Fruit fly (Drosophila melanogaster) whole organism, embryonic: ENCODE measurements around the gene Rim2.

ENCODE experiments used
- CG2678 ChIP-seq: fragments of 200-800 bp; sonication (Bioruptor generic); optimal IDR thresholded peaks from 3 replicates; lab custom pipeline; 2019; ENCODE audit warnings: missing biosample characterization, mild to moderate bottlenecking, missing genetic modification characterization, moderate library complexity
- CG32772 ChIP-seq: fragments of 200-800 bp; sonication (Bioruptor generic); IDR thresholded peaks from 2 replicates; pipeline ENCODE4 v1.3.6; 2022; ENCODE audit warnings: missing biosample characterization, missing genetic modification characterization
- Opbp ChIP-seq: fragments of 200-800 bp; sonication (Bioruptor generic); IDR thresholded peaks from 3 replicates; pipeline ENCODE4 v1.3.6; 2022; ENCODE audit warnings: missing biosample characterization, missing genetic modification characterization; ENCODE audit not compliant: partially characterized antibody
- psq ChIP-seq: fragments of 200-800 bp; sonication (Bioruptor generic); optimal IDR thresholded peaks from 2 replicates; lab custom pipeline; 2017; ENCODE audit warnings: missing biosample characterization, missing genetic modification characterization

dm6 chr2L:1692857-1693256, 31.3 kb downstream of the Rim2 start:
- TF ChIP-seq Opbp (GFP tag; lab: Robert Waterston, UW) (no peak), CG32772 (GFP tag; lab: Robert Waterston, UW) (no peak), CG2678 (tag; lab: Kevin White, UChicago) (no peak), psq (no peak)
